Fruit fly (Drosophila melanogaster) whole organism, embryonic: ENCODE results near the gene Fbp1.

Experiments
- Antp ChIP-seq: fragments of 200-800 bp; sonication (Bioruptor generic); optimal IDR thresholded peaks from 3 replicates; lab custom pipeline; 2016; ENCODE audit warnings: missing biosample characterization, missing genetic modification characterization
- Bdp1 ChIP-seq: fragments of 200-800 bp; sonication (Bioruptor generic); optimal IDR thresholded peaks from 3 replicates; lab custom pipeline; 2016; ENCODE audit warnings: missing biosample characterization, missing genetic modification characterization
- CG10654 ChIP-seq: fragments of 200-800 bp; sonication (Bioruptor generic); optimal IDR thresholded peaks from 2 replicates; lab custom pipeline; 2016; ENCODE audit warnings: missing biosample characterization, missing genetic modification characterization
- CG10959 ChIP-seq: fragments of 200-800 bp; sonication (Bioruptor generic); IDR thresholded peaks from 2 replicates; pipeline ENCODE4 v1.3.6; 2022; ENCODE audit warnings: missing biosample characterization, missing genetic modification characterization
- CG11247 ChIP-seq: fragments of 200-800 bp; sonication (Bioruptor generic); IDR thresholded peaks from 2 replicates; pipeline ENCODE4 v1.3.6; 2022; ENCODE audit warnings: missing biosample characterization, missing genetic modification characterization
- CG11560 ChIP-seq: fragments of 200-800 bp; sonication (Bioruptor generic); IDR thresholded peaks from 3 replicates; pipeline ENCODE4 v1.3.6; 2022; ENCODE audit warnings: missing biosample characterization, missing genetic modification characterization
- CG12071 ChIP-seq: fragments of 200-800 bp; sonication (Bioruptor generic); optimal IDR thresholded peaks from 3 replicates; lab custom pipeline; 2018; ENCODE audit warnings: missing biosample characterization, mild to moderate bottlenecking, missing genetic modification characterization
- CG12219 ChIP-seq: fragments of 200-800 bp; sonication (Bioruptor generic); optimal IDR thresholded peaks from 3 replicates; lab custom pipeline; 2018; ENCODE audit warnings: missing biosample characterization, mild to moderate bottlenecking, missing genetic modification characterization
- CG12744 ChIP-seq: fragments of 200-800 bp; sonication (Bioruptor generic); optimal IDR thresholded peaks from 2 replicates; lab custom pipeline; 2016; ENCODE audit warnings: missing biosample characterization, missing genetic modification characterization
- CG13123 ChIP-seq: fragments of 200-800 bp; sonication (Bioruptor generic); optimal IDR thresholded peaks from 2 replicates; lab custom pipeline; 2016; ENCODE audit warnings: missing biosample characterization, missing genetic modification characterization
- CG13624 ChIP-seq: fragments of 200-800 bp; sonication (Bioruptor generic); optimal IDR thresholded peaks from 2 replicates; lab custom pipeline; 2016; ENCODE audit warnings: missing biosample characterization, missing genetic modification characterization
- CG15011 ChIP-seq: fragments of 200-800 bp; sonication (Bioruptor generic); optimal IDR thresholded peaks from 3 replicates; lab custom pipeline; 2018; ENCODE audit warnings: missing biosample characterization, mild to moderate bottlenecking, missing genetic modification characterization
- CG2678 ChIP-seq: fragments of 200-800 bp; sonication (Bioruptor generic); optimal IDR thresholded peaks from 3 replicates; lab custom pipeline; 2019; ENCODE audit warnings: missing biosample characterization, mild to moderate bottlenecking, missing genetic modification characterization, moderate library complexity
- CG43689 ChIP-seq: fragments of 200-800 bp; sonication (Bioruptor generic); IDR thresholded peaks from 2 replicates; pipeline ENCODE4 v1.3.6; 2022; ENCODE audit warnings: missing biosample characterization, missing genetic modification characterization
- CG6175 ChIP-seq: fragments of 200-800 bp; sonication (Bioruptor generic); IDR thresholded peaks from 3 replicates; pipeline ENCODE4 v1.3.6; 2022; ENCODE audit warnings: missing biosample characterization, missing genetic modification characterization
- CG7556 ChIP-seq: fragments of 200-800 bp; sonication (Bioruptor generic); optimal IDR thresholded peaks from 2 replicates; lab custom pipeline; 2017; ENCODE audit warnings: missing biosample characterization, mild to moderate bottlenecking, missing genetic modification characterization
- CG7839 ChIP-seq: fragments of 200-800 bp; sonication (Bioruptor generic); optimal IDR thresholded peaks from 3 replicates; lab custom pipeline; 2018; ENCODE audit warnings: missing biosample characterization, mild to moderate bottlenecking, missing genetic modification characterization, moderate library complexity
- CG9932 ChIP-seq: fragments of 200-800 bp; sonication (Bioruptor generic); IDR thresholded peaks from 2 replicates; pipeline ENCODE4 v1.3.6; 2022; ENCODE audit warnings: missing biosample characterization, missing genetic modification characterization
- CHES-1-like ChIP-seq: fragments of 200-800 bp; sonication (Bioruptor generic); optimal IDR thresholded peaks from 2 replicates; lab custom pipeline; 2016; ENCODE audit warnings: missing biosample characterization, missing genetic modification characterization
- Dbx ChIP-seq: fragments of 200-800 bp; sonication (Bioruptor generic); IDR thresholded peaks from 3 replicates; pipeline ENCODE4 v1.3.6; 2022; ENCODE audit warnings: missing biosample characterization, missing genetic modification characterization
- Dip2 ChIP-seq: fragments of 200-800 bp; sonication (Bioruptor generic); IDR thresholded peaks from 2 replicates; pipeline ENCODE4 v1.3.6; 2022; ENCODE audit warnings: missing biosample characterization, missing genetic modification characterization
- Fer1 ChIP-seq: fragments of 200-800 bp; sonication (Bioruptor generic); optimal IDR thresholded peaks from 2 replicates; lab custom pipeline; 2017; ENCODE audit warnings: missing biosample characterization, mild to moderate bottlenecking, missing genetic modification characterization
- H2.0 ChIP-seq: fragments of 200-800 bp; sonication (Bioruptor generic); IDR thresholded peaks from 2 replicates; pipeline ENCODE4 v1.3.6; 2022; ENCODE audit warnings: missing biosample characterization, missing genetic modification characterization
- Lim3 ChIP-seq: fragments of 200-800 bp; sonication (Bioruptor generic); IDR thresholded peaks from 2 replicates; pipeline ENCODE4 v1.3.6; 2022; ENCODE audit warnings: missing biosample characterization, missing genetic modification characterization
- Nf-YC ChIP-seq: fragments of 200-800 bp; optimal IDR thresholded peaks from 3 replicates; lab custom pipeline; 2019; ENCODE audit warnings: missing biosample characterization, mild to moderate bottlenecking, missing genetic modification characterization, moderate library complexity
- Trl ChIP-seq, 3 experiments: fragments of >200 bp in 2 of 3; fragments of 200-800 bp in 1 of 3; sonication (Bioruptor generic) in 1 of 3; optimal IDR thresholded peaks; 2 replicates in 1 of 3; 3 replicates in 2 of 3; lab custom pipeline; 2016 to 2017; ENCODE audit warnings: missing biosample characterization in 1 of 3, missing genetic modification characterization in 1 of 3
- Xbp1 ChIP-seq: fragments of 200-800 bp; sonication (Bioruptor generic); optimal IDR thresholded peaks from 3 replicates; lab custom pipeline; 2016; ENCODE audit warnings: missing biosample characterization, mild to moderate bottlenecking, missing genetic modification characterization
- al ChIP-seq: fragments of 200-800 bp; sonication (Bioruptor generic); IDR thresholded peaks from 2 replicates; pipeline ENCODE4 v1.3.6; 2022; ENCODE audit warnings: missing biosample characterization, missing genetic modification characterization
- aop ChIP-seq: fragments of 200-800 bp; sonication (Bioruptor generic); IDR thresholded peaks from 2 replicates; pipeline ENCODE4 v1.3.6; 2022; ENCODE audit warnings: missing biosample characterization, missing genetic modification characterization
- bowl ChIP-seq: fragments of 200-800 bp; sonication (Bioruptor generic); IDR thresholded peaks from 2 replicates; pipeline ENCODE4 v1.3.6; 2022; ENCODE audit warnings: missing biosample characterization, missing genetic modification characterization
- cad ChIP-seq: fragments of >200 bp; optimal IDR thresholded peaks from 2 replicates; lab custom pipeline; 2017; ENCODE audit warnings: missing biosample characterization, missing genetic modification characterization
- chn ChIP-seq: fragments of 200-800 bp; sonication (Bioruptor generic); optimal IDR thresholded peaks from 2 replicates; lab custom pipeline; 2016; ENCODE audit warnings: missing biosample characterization, missing genetic modification characterization
- ci ChIP-seq: fragments of 200-800 bp; sonication (Bioruptor generic); IDR thresholded peaks from 3 replicates; pipeline ENCODE4 v1.3.6; 2022; ENCODE audit warnings: missing biosample characterization, missing genetic modification characterization
- crc ChIP-seq: fragments of 200-800 bp; sonication (Bioruptor generic); optimal IDR thresholded peaks from 2 replicates; lab custom pipeline; 2016; ENCODE audit warnings: missing biosample characterization, missing genetic modification characterization
- crol ChIP-seq: fragments of 200-800 bp; sonication (Bioruptor generic); IDR thresholded peaks from 2 replicates; pipeline ENCODE4 v1.3.6; 2022; ENCODE audit warnings: missing biosample characterization, missing genetic modification characterization
- dati ChIP-seq: fragments of 200-800 bp; sonication (Bioruptor generic); IDR thresholded peaks from 2 replicates; pipeline ENCODE4 v1.3.6; 2022; ENCODE audit warnings: missing biosample characterization, missing genetic modification characterization
- gce ChIP-seq: fragments of 200-800 bp; sonication (Bioruptor generic); IDR thresholded peaks from 3 replicates; pipeline ENCODE4 v1.3.6; 2022; ENCODE audit warnings: missing biosample characterization, missing genetic modification characterization
- grn ChIP-seq: fragments of 200-800 bp; sonication (Bioruptor generic); optimal IDR thresholded peaks from 3 replicates; lab custom pipeline; 2017; ENCODE audit warnings: missing biosample characterization, missing genetic modification characterization
- gro ChIP-seq: fragments of 200-800 bp; sonication (Bioruptor generic); optimal IDR thresholded peaks from 2 replicates; lab custom pipeline; 2016; ENCODE audit warnings: missing biosample characterization, missing genetic modification characterization
- ham ChIP-seq: fragments of 200-800 bp; sonication (Bioruptor generic); IDR thresholded peaks from 2 replicates; pipeline ENCODE4 v1.3.6; 2022; ENCODE audit warnings: missing biosample characterization, missing genetic modification characterization
- ken ChIP-seq: fragments of 200-800 bp; sonication (Bioruptor generic); IDR thresholded peaks from 3 replicates; pipeline ENCODE4 v1.3.6; 2022; ENCODE audit warnings: missing biosample characterization, missing genetic modification characterization
- lab ChIP-seq: fragments of 200-800 bp; sonication (Bioruptor generic); optimal IDR thresholded peaks from 3 replicates; lab custom pipeline; 2017; ENCODE audit warnings: missing biosample characterization, missing genetic modification characterization, mild to moderate bottlenecking, moderate library complexity, missing genetic modification reagents
- maf-S ChIP-seq: fragments of 200-800 bp; sonication (Bioruptor generic); optimal IDR thresholded peaks from 2 replicates; lab custom pipeline; 2016; ENCODE audit warnings: missing biosample characterization, missing genetic modification characterization
- mam ChIP-seq: fragments of 200-800 bp; sonication (Bioruptor generic); optimal IDR thresholded peaks from 3 replicates; lab custom pipeline; 2016; ENCODE audit warnings: missing biosample characterization, missing genetic modification characterization
- pho ChIP-seq: fragments of 200-800 bp; sonication (Bioruptor generic); optimal IDR thresholded peaks from 2 replicates; lab custom pipeline; 2016; ENCODE audit warnings: missing biosample characterization, missing genetic modification characterization
- repo ChIP-seq: fragments of 200-800 bp; sonication (Bioruptor generic); optimal IDR thresholded peaks from 2 replicates; lab custom pipeline; 2016; ENCODE audit warnings: missing biosample characterization, missing genetic modification characterization
- ro ChIP-seq: fragments of 200-800 bp; sonication (Bioruptor generic); IDR thresholded peaks from 2 replicates; pipeline ENCODE4 v1.3.6; 2022; ENCODE audit warnings: missing biosample characterization, missing genetic modification characterization
- scrt ChIP-seq: fragments of 200-800 bp; sonication (Bioruptor generic); optimal IDR thresholded peaks from 2 replicates; lab custom pipeline; 2018; ENCODE audit warnings: missing biosample characterization, mild to moderate bottlenecking, missing genetic modification characterization, moderate library complexity
- slbo ChIP-seq: fragments of 200-800 bp; sonication (Bioruptor generic); IDR thresholded peaks from 2 replicates; pipeline ENCODE4 v1.3.6; 2022; ENCODE audit warnings: missing biosample characterization, missing genetic modification characterization
- tll ChIP-seq, 2 experiments: fragments of 200-800 bp in 1 of 2; fragments of >200 bp in 1 of 2; sonication (Bioruptor generic) in 1 of 2; optimal IDR thresholded peaks; 2 replicates each; lab custom pipeline; 2017 to 2019; ENCODE audit warnings: missing biosample characterization in 2 of 2, missing genetic modification characterization in 2 of 2, mild to moderate bottlenecking in 1 of 2, moderate library complexity in 1 of 2
- trem ChIP-seq: fragments of 200-800 bp; optimal IDR thresholded peaks from 3 replicates; lab custom pipeline; 2019; ENCODE audit warnings: missing biosample characterization, mild to moderate bottlenecking, missing genetic modification characterization, moderate library complexity

Fbp1 gene

dm6 chr3L:14049620-14050253 lies 48.1 kb downstream of the Fbp1 start, which contains the start of gene Neurl4 (continued):
- no peak for TF ChIP-seq Lim3
- TF ChIP-seq CG12219 (GFP tag; lab: Kevin White, UChicago), result peak; percentile 75
- TF ChIP-seq dati, result no peak
- TF ChIP-seq repo (GFP tag; lab: Kevin White, UChicago), result no peak
- TF ChIP-seq crol (GFP tag; lab: Robert Waterston, UW), result no peak
- no peak for TF ChIP-seq cad (GFP tag; lab: Kevin White, UChicago)
- TF ChIP-seq maf-S (GFP tag; lab: Kevin White, UChicago), result peak; percentile 42
- TF ChIP-seq Dbx (GFP tag; lab: Robert Waterston, UW), result peak; percentile 68; the same call in 2 of the 3 replicates
- no peak for TF ChIP-seq CG43689 (GFP tag; lab: Robert Waterston, UW)
- peak; percentile 67 for TF ChIP-seq CHES-1-like (GFP tag; lab: Kevin White, UChicago)
- no peak for TF ChIP-seq aop
- TF ChIP-seq Fer1 (GFP tag; lab: Kevin White, UChicago), result no peak
- peak; percentile 69 for TF ChIP-seq CG13624
- TF ChIP-seq ham (GFP tag; lab: Robert Waterston, UW), result no peak
- TF ChIP-seq CG15011 (GFP tag; lab: Kevin White, UChicago), result peak; percentile 24
- TF ChIP-seq Trl (optimal IDR thresholded peaks at IDR 0.05; lab: Kevin White, UChicago), result no peak
- peak; percentile 63 for TF ChIP-seq Trl (GFP tag; optimal IDR thresholded peaks at IDR 0.05; lab: Kevin White, UChicago)
- peak; percentile 81 for TF ChIP-seq CG7839 (tag; lab: Kevin White, UChicago)
- TF ChIP-seq CG9932 (GFP tag; lab: Robert Waterston, UW), result peak; percentile 66
- peak; percentile 86 for TF ChIP-seq slbo
- TF ChIP-seq lab (GFP tag; lab: Kevin White, UChicago), result no peak
- TF ChIP-seq Nf-YC (tag; lab: Kevin White, UChicago), result no peak
- peak; percentile 91 for TF ChIP-seq ci (GFP tag; lab: Robert Waterston, UW)
- TF ChIP-seq tll (GFP tag; optimal IDR thresholded peaks at IDR 0.05; lab: Kevin White, UChicago), result no peak
- TF ChIP-seq CG12744 (GFP tag; lab: Kevin White, UChicago), result peak; percentile 48
- TF ChIP-seq ro, result 0 out of 2 replicates have a peak, but pooled peaks have one; percentile 7
- peak; percentile 51 for TF ChIP-seq Antp (GFP tag; lab: Kevin White, UChicago)
- no peak for TF ChIP-seq gce (GFP tag; lab: Robert Waterston, UW)
- peak; percentile 83 for TF ChIP-seq Xbp1 (GFP tag; lab: Kevin White, UChicago)
- 0 out of 3 replicates have a peak, but pooled peaks have one; percentile 39 for TF ChIP-seq ken (GFP tag; lab: Robert Waterston, UW)
- TF ChIP-seq mam (GFP tag; lab: Kevin White, UChicago), result peak; percentile 82
- no peak for TF ChIP-seq Dip2 (GFP tag; lab: Robert Waterston, UW)
- TF ChIP-seq CG11560 (tag; lab: Robert Waterston, UW), result no peak
- TF ChIP-seq H2.0 (GFP tag; lab: Robert Waterston, UW), result peak; percentile 83
- no peak for TF ChIP-seq CG6175 (GFP tag; lab: Robert Waterston, UW)
- no peak for TF ChIP-seq bowl (GFP tag; lab: Robert Waterston, UW)
- peak; percentile 76 for TF ChIP-seq trem (tag; lab: Kevin White, UChicago)
- peak; percentile 34; the same call in 1 of the 2 replicates for TF ChIP-seq CG11247 (GFP tag; lab: Robert Waterston, UW)
- no peak for TF ChIP-seq al
- no peak for TF ChIP-seq CG2678 (tag; lab: Kevin White, UChicago)
- peak; percentile 54 for TF ChIP-seq crc (GFP tag; lab: Kevin White, UChicago)
- TF ChIP-seq Bdp1 (GFP tag; lab: Kevin White, UChicago), result no peak
- TF ChIP-seq CG10959 (GFP tag; lab: Robert Waterston, UW), result peak; percentile 14; the same call in 1 of the 2 replicates
- peak; percentile 32 for TF ChIP-seq CG7556 (GFP tag; lab: Kevin White, UChicago)
- no peak for TF ChIP-seq CG12071 (GFP tag; lab: Kevin White, UChicago)
- TF ChIP-seq grn (GFP tag; lab: Kevin White, UChicago), result no peak
- no peak for TF ChIP-seq scrt (GFP tag; lab: Kevin White, UChicago)
- TF ChIP-seq gro, result peak; percentile 43
- TF ChIP-seq chn (GFP tag; lab: Kevin White, UChicago), result no peak
- TF ChIP-seq CG13123 (GFP tag; lab: Kevin White, UChicago), result peak; percentile 33
- peak; percentile 40 for TF ChIP-seq pho
- TF ChIP-seq CG10654 (GFP tag; lab: Kevin White, UChicago), result peak; percentile 42
